Fruit fly (Drosophila melanogaster) whole organism, embryonic: ENCODE results near the gene mus201.

Experiments used
- Asciz ChIP-seq: fragments of 200-800 bp; sonication (Bioruptor generic); optimal IDR thresholded peaks from 2 replicates; lab custom pipeline; 2017; ENCODE audit warnings: missing biosample characterization, mild to moderate bottlenecking, missing genetic modification characterization, missing genetic modification reagents
- Atf6 ChIP-seq: fragments of 200-800 bp; sonication (Bioruptor generic); IDR thresholded peaks from 2 replicates; pipeline ENCODE4 v1.3.6; 2022; ENCODE audit warnings: missing biosample characterization, missing genetic modification characterization
- BEAF-32 ChIP-seq: fragments of 200-800 bp; sonication (Bioruptor generic); optimal IDR thresholded peaks from 3 replicates; lab custom pipeline; 2017; ENCODE audit warnings: missing biosample characterization, missing genetic modification characterization, mild to moderate bottlenecking, moderate library complexity, missing genetic modification reagents
- CG12659 ChIP-seq: fragments of 200-800 bp; sonication (Bioruptor generic); optimal IDR thresholded peaks from 3 replicates; lab custom pipeline; 2017; ENCODE audit warnings: mild to moderate bottlenecking, missing biosample characterization, missing genetic modification reagents, missing genetic modification characterization
- CG13287 ChIP-seq: fragments of 200-800 bp; sonication (Bioruptor generic); IDR thresholded peaks from 2 replicates; pipeline ENCODE4 v1.3.6; 2022; ENCODE audit warnings: missing biosample characterization, missing genetic modification characterization; ENCODE audit not compliant: partially characterized antibody
- CG18764 ChIP-seq: fragments of 200-800 bp; sonication (Bioruptor generic); optimal IDR thresholded peaks from 3 replicates; lab custom pipeline; 2016; ENCODE audit warnings: missing biosample characterization, missing genetic modification characterization
- CG2678 ChIP-seq: fragments of 200-800 bp; sonication (Bioruptor generic); optimal IDR thresholded peaks from 3 replicates; lab custom pipeline; 2019; ENCODE audit warnings: missing biosample characterization, mild to moderate bottlenecking, missing genetic modification characterization, moderate library complexity
- CG30020 ChIP-seq: fragments of 200-800 bp; optimal IDR thresholded peaks from 2 replicates; lab custom pipeline; 2019; ENCODE audit warnings: missing biosample characterization, mild to moderate bottlenecking, missing genetic modification characterization, moderate library complexity
- CG4282 ChIP-seq: fragments of 200-800 bp; sonication (Bioruptor generic); optimal IDR thresholded peaks from 2 replicates; lab custom pipeline; 2016; ENCODE audit warnings: missing biosample characterization, missing genetic modification characterization
- CG4707 ChIP-seq: fragments of 200-800 bp; sonication (Bioruptor generic); optimal IDR thresholded peaks from 2 replicates; lab custom pipeline; 2018; ENCODE audit warnings: missing biosample characterization, mild to moderate bottlenecking, missing genetic modification characterization, moderate library complexity
- CG8089 ChIP-seq: fragments of 200-800 bp; sonication (Bioruptor generic); optimal IDR thresholded peaks from 3 replicates; lab custom pipeline; 2016; ENCODE audit warnings: missing biosample characterization, missing genetic modification characterization
- CG8290 ChIP-seq, 3 experiments: fragments of 200-800 bp; sonication (Bioruptor generic); optimal IDR thresholded peaks; 2 replicates each; lab custom pipeline; 2016 to 2019; ENCODE audit warnings: missing biosample characterization in 3 of 3, missing genetic modification characterization in 3 of 3, mild to moderate bottlenecking in 2 of 3, moderate library complexity in 1 of 3
- Dp ChIP-seq: fragments of 200-800 bp; sonication (Bioruptor generic); optimal IDR thresholded peaks from 2 replicates; lab custom pipeline; 2018; ENCODE audit warnings: missing biosample characterization, mild to moderate bottlenecking, missing genetic modification characterization, moderate library complexity
- Dref ChIP-seq: fragments of 200-800 bp; sonication (Bioruptor generic); IDR thresholded peaks from 2 replicates; pipeline ENCODE4 v1.3.6; 2022; ENCODE audit warnings: missing biosample characterization, missing genetic modification characterization
- Eip74EF ChIP-seq, 2 experiments: fragments of 200-800 bp in 1 of 2; fragments of >200 bp in 1 of 2; sonication (Bioruptor generic) in 1 of 2; optimal IDR thresholded peaks; 2 replicates each; lab custom pipeline; 2017 to 2019; ENCODE audit warnings: missing biosample characterization in 2 of 2, missing genetic modification characterization in 2 of 2, mild to moderate bottlenecking in 1 of 2, moderate library complexity in 1 of 2
- Ets65A ChIP-seq: fragments of 200-800 bp; sonication (Bioruptor generic); peaks from one replicate; lab custom pipeline; 2016; ENCODE audit warnings: missing biosample characterization, missing genetic modification characterization
- Ets97D ChIP-seq: fragments of 200-800 bp; sonication (Bioruptor generic); optimal IDR thresholded peaks from 3 replicates; lab custom pipeline; 2016; ENCODE audit warnings: missing biosample characterization, missing genetic modification characterization
- Hmx ChIP-seq: fragments of 200-800 bp; sonication (Bioruptor generic); optimal IDR thresholded peaks from 2 replicates; lab custom pipeline; 2016; ENCODE audit warnings: missing biosample characterization, missing genetic modification characterization
- Oaz ChIP-seq: fragments of 200-800 bp; sonication (Bioruptor generic); IDR thresholded peaks from 2 replicates; pipeline ENCODE4 v1.3.6; 2022; ENCODE audit warnings: missing biosample characterization, missing genetic modification characterization
- Optix ChIP-seq: fragments of 200-800 bp; sonication (Bioruptor generic); IDR thresholded peaks from 3 replicates; pipeline ENCODE4 v1.3.6; 2022; ENCODE audit warnings: missing biosample characterization, missing genetic modification characterization
- Poxn ChIP-seq: fragments of 200-800 bp; sonication (Bioruptor generic); IDR thresholded peaks from 2 replicates; pipeline ENCODE4 v1.3.6; 2022; ENCODE audit warnings: missing biosample characterization, missing genetic modification characterization
- Scr ChIP-seq: fragments of 200-800 bp; sonication (Bioruptor generic); IDR thresholded peaks from 2 replicates; pipeline ENCODE4 v1.3.6; 2022; ENCODE audit warnings: missing biosample characterization, missing genetic modification characterization; ENCODE audit not compliant: partially characterized antibody
- Six4 ChIP-seq: fragments of 200-800 bp; sonication (Bioruptor generic); optimal IDR thresholded peaks from 2 replicates; lab custom pipeline; 2016; ENCODE audit warnings: missing biosample characterization, missing genetic modification characterization
- Spps ChIP-seq: fragments of 200-800 bp; sonication (Bioruptor generic); optimal IDR thresholded peaks from 2 replicates; lab custom pipeline; 2018; ENCODE audit warnings: missing biosample characterization, mild to moderate bottlenecking, missing genetic modification characterization
- YL-1 ChIP-seq: fragments of 200-800 bp; sonication (Bioruptor generic); optimal IDR thresholded peaks from 3 replicates; lab custom pipeline; 2017; ENCODE audit warnings: missing biosample characterization, mild to moderate bottlenecking, missing genetic modification characterization
- bbx ChIP-seq: fragments of 200-800 bp; sonication (Bioruptor generic); IDR thresholded peaks from 2 replicates; pipeline ENCODE4 v1.3.6; 2022; ENCODE audit warnings: missing biosample characterization, missing genetic modification characterization; ENCODE audit not compliant: partially characterized antibody
- chinmo ChIP-seq: fragments of 200-800 bp; sonication (Bioruptor generic); IDR thresholded peaks from 4 replicates; pipeline ENCODE4 v1.3.6; 2022; ENCODE audit warnings: missing biosample characterization, missing genetic modification characterization; ENCODE audit not compliant: partially characterized antibody
- crol ChIP-seq: fragments of 200-800 bp; sonication (Bioruptor generic); IDR thresholded peaks from 2 replicates; pipeline ENCODE4 v1.3.6; 2022; ENCODE audit warnings: missing biosample characterization, missing genetic modification characterization
- dpn ChIP-seq, 2 experiments: fragments of 200-800 bp; sonication (Bioruptor generic); optimal IDR thresholded peaks; 3 replicates each; lab custom pipeline; 2016; ENCODE audit warnings: missing biosample characterization in 2 of 2, missing genetic modification characterization in 2 of 2
- gcm ChIP-seq: fragments of 200-800 bp; sonication (Bioruptor generic); optimal IDR thresholded peaks from 2 replicates; lab custom pipeline; 2019; ENCODE audit warnings: missing biosample characterization, mild to moderate bottlenecking, missing genetic modification characterization, moderate library complexity
- h ChIP-seq: fragments of >200 bp; optimal IDR thresholded peaks from 2 replicates; lab custom pipeline; 2017
- knrl ChIP-seq: fragments of 200-800 bp; sonication (Bioruptor generic); IDR thresholded peaks from 3 replicates; pipeline ENCODE4 v1.3.6; 2022; ENCODE audit warnings: missing biosample characterization, missing genetic modification characterization; ENCODE audit not compliant: partially characterized antibody
- nerfin-2 ChIP-seq: fragments of 200-800 bp; sonication (Bioruptor generic); IDR thresholded peaks from 2 replicates; pipeline ENCODE4 v1.3.6; 2022; ENCODE audit warnings: missing biosample characterization, missing genetic modification characterization; ENCODE audit not compliant: partially characterized antibody
- prd ChIP-seq, 3 experiments: fragments of >200 bp in 2 of 3; fragments of 200-800 bp in 1 of 3; sonication (Bioruptor generic) in 1 of 3; optimal IDR thresholded peaks in 2 of 3; IDR thresholded peaks in 1 of 3; 2 replicates in 2 of 3; 3 replicates in 1 of 3; pipeline versions ENCODE4 v1.3.6 to Lab custom; 2017 to 2022; ENCODE audit warnings: missing biosample characterization in 1 of 3, missing genetic modification characterization in 1 of 3
- pzg ChIP-seq: fragments of 200-800 bp; sonication (Bioruptor generic); optimal IDR thresholded peaks from 3 replicates; lab custom pipeline; 2018; ENCODE audit warnings: missing biosample characterization, mild to moderate bottlenecking, missing genetic modification characterization, moderate library complexity
- rib ChIP-seq: fragments of 200-800 bp; sonication (Bioruptor generic); IDR thresholded peaks from 2 replicates; pipeline ENCODE4 v1.3.6; 2022; ENCODE audit warnings: missing biosample characterization, missing genetic modification characterization
- stwl ChIP-seq: fragments of 200-800 bp; sonication (Bioruptor generic); optimal IDR thresholded peaks from 3 replicates; lab custom pipeline; 2018; ENCODE audit warnings: missing biosample characterization, mild to moderate bottlenecking, missing genetic modification characterization, moderate library complexity
- toy ChIP-seq: fragments of 200-800 bp; sonication (Bioruptor generic); IDR thresholded peaks from 2 replicates; pipeline ENCODE4 v1.3.6; 2022; ENCODE audit warnings: missing biosample characterization, missing genetic modification characterization
- unc-4 ChIP-seq: fragments of 200-800 bp; sonication (Bioruptor generic); IDR thresholded peaks from 2 replicates; pipeline ENCODE4 v1.3.6; 2022; ENCODE audit warnings: missing biosample characterization, missing genetic modification characterization; ENCODE audit not compliant: partially characterized antibody
- zf30C ChIP-seq: fragments of 200-800 bp; sonication (Bioruptor generic); optimal IDR thresholded peaks from 3 replicates; lab custom pipeline; 2018; ENCODE audit warnings: missing biosample characterization, mild to moderate bottlenecking, missing genetic modification characterization

The mus201 gene

dm6 chr2L:8394180-8394579 lies 43.8 kb upstream of the mus201 start, which contains the start of gene lectin-29Ca:
Gene lectin-29Ca (minus strand): TSS chr2L:8394280.
- TF ChIP-seq CG8290 (GFP tag; optimal IDR thresholded peaks at IDR 0.05; lab: Kevin White, UChicago) (no peak), CG8290 (tag; optimal IDR thresholded peaks at IDR 0.05; lab: Kevin White, UChicago) (no peak), Six4 (no peak)

dm6 chr2L:8394840-8395239 lies 43.1 kb upstream of the mus201 start, which contains the start of gene Peritrophin-15b:
Gene Peritrophin-15b (minus strand): TSS chr2L:8394940.
- TF ChIP-seq Hmx (GFP tag; lab: Kevin White, UChicago) (no peak), CG2678 (tag; lab: Kevin White, UChicago) (no peak), CG30020 (tag; lab: Kevin White, UChicago) (no peak), Asciz (GFP tag; lab: Kevin White, UChicago) (no peak), zf30C (GFP tag; lab: Kevin White, UChicago) (no peak), stwl (tag; lab: Kevin White, UChicago) (no peak), toy (GFP tag; lab: Robert Waterston, UW) (no peak), CG8089 (GFP tag; lab: Kevin White, UChicago) (no peak), Optix (GFP tag; lab: Robert Waterston, UW) (no peak), Oaz (GFP tag; lab: Robert Waterston, UW) (no peak), CG4707 (GFP tag; lab: Kevin White, UChicago) (no peak), crol (GFP tag; lab: Robert Waterston, UW) (no peak), Poxn (no peak)
- TF ChIP-seq, all 482 proteins: peak for 0

- no peak for TF ChIP-seq knrl (GFP tag; lab: Robert Waterston, UW)
- TF ChIP-seq chinmo (GFP tag; lab: Robert Waterston, UW): no peak
- TF ChIP-seq unc-4: no peak
- no peak for TF ChIP-seq rib
- TF ChIP-seq YL-1: no peak
- TF ChIP-seq Ets97D (GFP tag; lab: Kevin White, UChicago): no peak
- no peak for TF ChIP-seq Eip74EF (GFP tag; optimal IDR thresholded peaks at IDR 0.05; lab: Kevin White, UChicago)
- no peak for TF ChIP-seq dpn (GFP tag; optimal IDR thresholded peaks at IDR 0.05; lab: Kevin White, UChicago)
- TF ChIP-seq CG12659 (GFP tag; lab: Kevin White, UChicago): no peak
- TF ChIP-seq h: no peak
- TF ChIP-seq CG4282 (GFP tag; lab: Kevin White, UChicago): no peak
Observed at dm6 chr2L:8395996-8396699, 41.8 kb upstream of the mus201 start, which contains the start of the genes Peritrophin-15a and CG13385. Gene Peritrophin-15a (minus strand): TSS chr2L:8396096. Gene CG13385 (plus strand): TSS chr2L:8396649.

- TF ChIP-seq prd (optimal IDR thresholded peaks at IDR 0.05; lab: Kevin White, UChicago) (no peak), prd (GFP tag; IDR thresholded peaks at IDR 0.05; lab: Robert Waterston, UW) (peak; percentile 7; the same call in 1 of the 3 replicates), Spps (no peak), Ets65A (GFP tag; lab: Kevin White, UChicago) (peak; percentile 22)
Observed at dm6 chr2L:8398721-8399120, 39.2 kb upstream of the mus201 start, which contains the start of gene CG13386. Gene CG13386 (plus strand): TSS chr2L:8399021.

- TF ChIP-seq BEAF-32 (GFP tag; lab: Kevin White, UChicago) (peak; percentile 34), bbx (GFP tag; lab: Robert Waterston, UW) (peak; percentile 9; the same call in 1 of the 2 replicates), Scr (GFP tag; lab: Robert Waterston, UW) (peak; percentile 41; the same call in 1 of the 2 replicates), Dp (peak; percentile 94), CG13287 (peak; percentile 31; the same call in 1 of the 2 replicates), nerfin-2 (GFP tag; lab: Robert Waterston, UW) (peak; percentile 48; the same call in 1 of the 2 replicates), Dref (peak; percentile 78), CG18764 (GFP tag; lab: Kevin White, UChicago) (no peak), pzg (GFP tag; lab: Kevin White, UChicago) (peak; percentile 43), gcm (GFP tag; lab: Kevin White, UChicago) (no peak), Atf6 (no peak)
Observed at dm6 chr2L:8399863-8400598, 37.9 kb upstream of the mus201 start, which contains the start of gene CG31898. Gene CG31898 (plus strand): TSS chr2L:8400421.
